Fruit fly (Drosophila melanogaster) ovary, adult (tissue): ENCODE measurements around the gene CG42822.
"Not testable (repeated sequence)": the region's sequence is repeated elsewhere in the genome, so short reads cannot be mapped to it uniquely, and the experiment has no call there.

ENCODE experiments used
- CG17801 ChIP-seq: fragments of 200-800 bp; optimal IDR thresholded peaks from 2 replicates; lab custom pipeline; 2019; ENCODE audit warnings: missing biosample characterization, mild to moderate bottlenecking, missing genetic modification characterization, moderate library complexity; ENCODE audit not compliant: partially characterized antibody

The CG42822 gene

DNA sequence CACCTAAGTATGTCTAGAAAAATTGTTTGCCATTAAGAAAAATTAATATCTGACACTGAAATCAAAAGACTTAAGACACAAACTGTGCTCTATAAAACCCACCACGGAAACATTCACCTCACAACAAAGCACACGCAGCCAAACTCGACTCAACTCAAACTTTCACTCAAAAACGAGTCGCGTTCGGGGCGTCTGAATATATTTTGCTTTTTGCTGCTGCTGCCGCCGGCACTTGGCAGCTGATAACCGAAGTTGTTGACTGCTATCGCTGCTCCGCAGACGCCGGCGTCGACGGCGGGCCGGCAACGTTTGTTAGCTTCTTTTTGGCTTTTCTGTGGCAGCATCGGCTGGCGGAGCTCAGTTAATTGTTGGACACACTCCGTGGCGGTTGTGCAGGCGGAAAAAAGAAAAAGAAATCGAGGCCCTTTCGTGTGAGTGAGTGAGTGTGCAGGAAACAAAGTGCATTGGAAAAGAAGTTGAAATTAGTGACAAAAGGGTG lies 11.8 kb downstream of the CG42822 start, which contains the start of gene cysu:
Gene cysu, plus strand, starts transcription at position 352 of the 499 bp plus-strand sequence.
- no peak for TF ChIP-seq CG17801 (GFP tag; lab: Kevin White, UChicago)

DNA sequence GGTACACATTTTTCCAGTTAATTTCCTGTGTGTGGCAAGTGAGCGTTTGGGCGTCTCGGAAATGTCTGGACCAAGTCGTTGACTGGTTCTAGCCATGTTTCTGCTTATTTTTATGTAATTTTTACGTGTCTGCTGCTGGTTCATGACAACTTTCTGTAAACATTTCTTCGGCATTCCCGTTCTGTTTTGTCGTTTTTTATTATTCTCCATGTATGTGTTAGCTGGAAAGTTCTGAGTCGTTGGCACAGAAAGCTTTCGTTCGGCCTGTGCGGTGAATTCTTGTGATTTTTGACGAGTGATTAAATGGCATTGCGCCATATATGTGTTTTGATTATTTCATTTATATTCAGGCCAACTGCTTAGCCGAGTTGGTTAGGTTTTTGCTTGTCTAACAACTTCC lies 12.6 kb downstream of the CG42822 start:
- TF ChIP-seq CG17801 (GFP tag; lab: Kevin White, UChicago), result no peak

dm6 chr3R:17430481-17430880 lies 16.8 kb downstream of the CG42822 start:
- no peak for TF ChIP-seq CG17801 (GFP tag; lab: Kevin White, UChicago)

DNA sequence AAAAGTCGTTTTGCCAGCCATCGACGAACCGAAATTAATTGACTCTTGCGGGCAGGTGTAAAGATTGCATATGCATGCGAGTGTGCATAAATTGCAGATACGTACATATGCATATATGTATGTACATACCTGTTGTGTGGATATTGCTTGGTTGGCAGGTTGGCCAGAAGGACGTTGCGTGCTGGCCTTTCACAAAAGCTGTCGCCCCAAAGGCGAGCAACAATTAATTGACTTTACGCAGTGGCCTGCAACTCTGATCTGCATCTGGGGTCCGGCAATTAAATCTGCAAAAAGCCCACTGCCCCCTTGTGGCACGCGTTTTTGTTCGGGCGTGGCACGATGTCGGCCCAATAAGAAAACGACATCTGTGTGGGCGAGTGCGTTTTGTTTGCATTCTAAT lies 19.4 kb downstream of the CG42822 start:
- no peak for TF ChIP-seq CG17801 (GFP tag; lab: Kevin White, UChicago)

DNA sequence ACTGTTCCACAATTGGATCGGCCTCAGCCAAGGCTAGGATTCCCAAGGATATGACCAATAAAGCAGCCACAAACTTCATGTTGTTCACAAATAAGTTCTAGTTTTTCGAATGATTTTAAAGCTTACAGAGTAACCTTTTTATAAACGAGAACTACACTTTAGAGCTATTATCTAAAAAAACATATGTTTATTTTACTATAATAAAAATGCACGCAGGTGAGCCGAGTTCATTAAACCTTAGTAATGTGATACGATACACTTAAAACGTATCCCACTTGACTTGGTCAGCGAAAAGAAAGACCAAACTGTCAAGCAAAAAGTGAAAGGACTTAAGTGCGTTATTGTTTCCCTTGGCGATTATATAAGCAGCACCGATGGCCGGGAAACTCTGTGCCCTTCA lies 20.6 kb downstream of the CG42822 start, which contains the start of gene CG44090:
Gene CG44090, minus strand, starts transcription at position 101 of the 400 bp plus-strand sequence.
- TF ChIP-seq CG17801 (GFP tag; lab: Kevin White, UChicago), result no peak

- TF ChIP-seq CG17801 (GFP tag; lab: Kevin White, UChicago), result no peak
These were observed 26.9 kb downstream of the CG42822 start, which contains the start of gene CG14331 for dm6 chr3R:17440628-17441027. CG14331 (minus strand) TSS chr3R:17440728.

- TF ChIP-seq CG17801 (GFP tag; lab: Kevin White, UChicago), result no peak
These were observed 33.9 kb downstream of the CG42822 start for dm6 chr3R:17447615-17448014.

DNA sequence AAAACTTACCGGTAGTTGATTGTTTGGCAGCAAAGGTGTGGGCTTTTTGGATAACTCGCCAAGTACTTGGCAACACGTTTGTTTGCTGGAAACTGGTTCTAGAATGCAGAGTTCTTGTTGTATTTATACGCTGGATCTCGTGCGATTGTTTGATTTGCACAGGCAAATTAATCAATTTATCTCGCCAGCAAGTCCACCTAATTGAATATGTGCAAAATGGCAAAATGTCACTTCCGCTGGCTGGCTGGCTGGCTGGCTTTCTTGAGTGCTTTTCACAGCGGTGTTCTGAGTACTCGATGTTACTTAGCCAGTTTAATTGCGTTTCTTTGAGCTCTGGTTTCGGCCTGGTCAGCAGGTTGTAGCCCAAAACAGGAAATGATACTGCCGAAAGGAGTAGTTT lies 35.1 kb downstream of the CG42822 start, which contains the start of gene Eh:
Gene Eh, minus strand, starts transcription at position 101 of the 400 bp plus-strand sequence.
- no peak for TF ChIP-seq CG17801 (GFP tag; lab: Kevin White, UChicago)

DNA sequence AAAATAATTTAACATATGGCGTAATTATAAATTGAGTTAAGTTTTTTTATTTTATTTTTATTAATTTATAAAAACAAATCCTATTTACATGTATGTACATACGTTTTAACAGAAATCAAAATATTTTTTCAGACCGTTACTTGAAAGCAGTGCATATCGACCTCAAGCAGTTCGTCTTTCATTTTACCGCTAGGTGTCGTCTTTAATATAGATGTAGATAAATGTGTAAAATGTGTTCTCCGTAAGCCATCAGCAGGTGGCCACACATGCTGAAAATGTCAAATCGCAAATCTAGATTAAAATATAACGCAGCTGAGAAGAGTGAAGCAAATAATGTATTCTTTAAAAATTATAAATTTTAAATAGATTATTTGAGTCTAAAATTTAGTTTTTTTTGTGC lies 35.7 kb downstream of the CG42822 start:
- no peak for TF ChIP-seq CG17801 (GFP tag; lab: Kevin White, UChicago)

dm6 chr3R:17456676-17457075 lies 43.0 kb downstream of the CG42822 start, which contains the start of gene CG14330:
CG14330 (minus strand) TSS chr3R:17456776.
- TF ChIP-seq CG17801 (GFP tag; lab: Kevin White, UChicago), result not testable (repeated sequence)
